Fruit fly (Drosophila melanogaster) whole organism, embryonic: ENCODE data around the gene Mrm2.
A peak's percentile ranks its signal among the peaks of the same experiment; 100 is the strongest.

ENCODE experiments used
- Bdp1 ChIP-seq: fragments of 200-800 bp; sonication (Bioruptor generic); optimal IDR thresholded peaks from 3 replicates; lab custom pipeline; 2016; ENCODE audit warnings: missing biosample characterization, missing genetic modification characterization
- CG10267 ChIP-seq: fragments of 200-800 bp; sonication (Bioruptor generic); optimal IDR thresholded peaks from 2 replicates; lab custom pipeline; 2018; ENCODE audit warnings: missing biosample characterization, mild to moderate bottlenecking, missing genetic modification characterization, moderate library complexity
- CG10543 ChIP-seq: fragments of 200-800 bp; sonication (Bioruptor generic); optimal IDR thresholded peaks from 3 replicates; lab custom pipeline; 2017; ENCODE audit warnings: missing biosample characterization, mild to moderate bottlenecking, missing genetic modification characterization, moderate library complexity
- CG11093 ChIP-seq: fragments of 200-800 bp; sonication (Bioruptor generic); IDR thresholded peaks from 3 replicates; pipeline ENCODE4 v1.3.6; 2022; ENCODE audit warnings: missing biosample characterization, missing genetic modification characterization
- CG12104 ChIP-seq: fragments of 200-800 bp; sonication (Bioruptor generic); optimal IDR thresholded peaks from 3 replicates; lab custom pipeline; 2016; ENCODE audit warnings: missing biosample characterization, missing genetic modification characterization
- CG12155 ChIP-seq: fragments of 200-800 bp; sonication (Bioruptor generic); optimal IDR thresholded peaks from 3 replicates; lab custom pipeline; 2016; ENCODE audit warnings: missing biosample characterization, missing genetic modification characterization
- CG12942 ChIP-seq: fragments of 200-800 bp; sonication (Bioruptor generic); optimal IDR thresholded peaks from 3 replicates; lab custom pipeline; 2016; ENCODE audit warnings: missing biosample characterization, missing genetic modification characterization
- CG14050 ChIP-seq: fragments of 200-800 bp; sonication (Bioruptor generic); IDR thresholded peaks from 3 replicates; pipeline ENCODE4 v1.3.6; 2022; ENCODE audit warnings: missing biosample characterization, missing genetic modification characterization
- CG14667 ChIP-seq: fragments of 200-800 bp; sonication (Bioruptor generic); IDR thresholded peaks from 2 replicates; pipeline ENCODE4 v1.3.6; 2022; ENCODE audit warnings: missing biosample characterization, missing genetic modification characterization
- CG15479 ChIP-seq: fragments of 200-800 bp; sonication (Bioruptor generic); optimal IDR thresholded peaks from 3 replicates; lab custom pipeline; 2019; ENCODE audit warnings: missing biosample characterization, mild to moderate bottlenecking, missing genetic modification characterization, moderate library complexity
- CG1832 ChIP-seq: fragments of 200-800 bp; sonication (Bioruptor generic); optimal IDR thresholded peaks from 2 replicates; lab custom pipeline; 2017; ENCODE audit warnings: missing biosample characterization, mild to moderate bottlenecking, missing genetic modification characterization, inconsistent platforms
- CG30403 ChIP-seq: fragments of 200-800 bp; sonication (Bioruptor generic); optimal IDR thresholded peaks from 3 replicates; lab custom pipeline; 2016; ENCODE audit warnings: missing biosample characterization, missing genetic modification characterization
- CG4707 ChIP-seq: fragments of 200-800 bp; sonication (Bioruptor generic); optimal IDR thresholded peaks from 2 replicates; lab custom pipeline; 2018; ENCODE audit warnings: missing biosample characterization, mild to moderate bottlenecking, missing genetic modification characterization, moderate library complexity
- CG5245 ChIP-seq: fragments of 200-800 bp; sonication (Bioruptor generic); optimal IDR thresholded peaks from 3 replicates; lab custom pipeline; 2016; ENCODE audit warnings: missing biosample characterization, missing genetic modification characterization
- CG6175 ChIP-seq: fragments of 200-800 bp; sonication (Bioruptor generic); IDR thresholded peaks from 3 replicates; pipeline ENCODE4 v1.3.6; 2022; ENCODE audit warnings: missing biosample characterization, missing genetic modification characterization
- CG6683 ChIP-seq: fragments of 200-800 bp; sonication (Bioruptor generic); optimal IDR thresholded peaks from 2 replicates; lab custom pipeline; 2017; ENCODE audit warnings: missing biosample characterization, mild to moderate bottlenecking, missing genetic modification characterization, missing genetic modification reagents
- CG9609 ChIP-seq: fragments of 200-800 bp; sonication (Bioruptor generic); optimal IDR thresholded peaks from 3 replicates; lab custom pipeline; 2016; ENCODE audit warnings: missing biosample characterization, missing genetic modification characterization
- CkIIα-i1 ChIP-seq: fragments of 200-800 bp; sonication (Bioruptor generic); IDR thresholded peaks from 2 replicates; pipeline ENCODE4 v1.3.6; 2022; ENCODE audit warnings: missing biosample characterization, missing genetic modification characterization
- Dad ChIP-seq: fragments of 200-800 bp; sonication (Bioruptor generic); optimal IDR thresholded peaks from 3 replicates; lab custom pipeline; 2016; ENCODE audit warnings: missing biosample characterization, missing genetic modification characterization
- Dll ChIP-seq: fragments of 200-800 bp; sonication (Bioruptor generic); IDR thresholded peaks from 4 replicates; pipeline ENCODE4 v1.3.6; 2022; ENCODE audit warnings: missing biosample characterization, missing genetic modification characterization; ENCODE audit not compliant: partially characterized antibody
- Fer1 ChIP-seq: fragments of 200-800 bp; sonication (Bioruptor generic); optimal IDR thresholded peaks from 2 replicates; lab custom pipeline; 2017; ENCODE audit warnings: missing biosample characterization, mild to moderate bottlenecking, missing genetic modification characterization
- HLH3B ChIP-seq: fragments of 200-800 bp; sonication (Bioruptor generic); IDR thresholded peaks from 2 replicates; pipeline ENCODE4 v1.3.6; 2022; ENCODE audit warnings: missing biosample characterization, missing genetic modification characterization
- Hmr ChIP-seq: fragments of 200-800 bp; sonication (Bioruptor generic); optimal IDR thresholded peaks from 3 replicates; lab custom pipeline; 2017; ENCODE audit warnings: mild to moderate bottlenecking, missing biosample characterization, missing genetic modification reagents, missing genetic modification characterization
- Hmx ChIP-seq: fragments of 200-800 bp; sonication (Bioruptor generic); optimal IDR thresholded peaks from 2 replicates; lab custom pipeline; 2016; ENCODE audit warnings: missing biosample characterization, missing genetic modification characterization
- Hr3 ChIP-seq: fragments of 200-800 bp; sonication (Bioruptor generic); optimal IDR thresholded peaks from 3 replicates; lab custom pipeline; 2016; ENCODE audit warnings: missing biosample characterization, missing genetic modification characterization
- Neu2 ChIP-seq: fragments of 200-800 bp; sonication (Bioruptor generic); optimal IDR thresholded peaks from 3 replicates; lab custom pipeline; 2016; ENCODE audit warnings: missing biosample characterization, missing genetic modification characterization, borderline replicate concordance
- Nf-YB ChIP-seq: fragments of 200-800 bp; sonication (Bioruptor generic); optimal IDR thresholded peaks from 3 replicates; lab custom pipeline; 2019; ENCODE audit warnings: missing biosample characterization, mild to moderate bottlenecking, missing genetic modification characterization, moderate library complexity
- Opbp ChIP-seq: fragments of 200-800 bp; sonication (Bioruptor generic); IDR thresholded peaks from 3 replicates; pipeline ENCODE4 v1.3.6; 2022; ENCODE audit warnings: missing biosample characterization, missing genetic modification characterization; ENCODE audit not compliant: partially characterized antibody
- Sin3A ChIP-seq: fragments of >200 bp; optimal IDR thresholded peaks from 2 replicates; lab custom pipeline; 2018
- Sry-β ChIP-seq: fragments of 200-800 bp; sonication (Bioruptor generic); optimal IDR thresholded peaks from 2 replicates; lab custom pipeline; 2018; ENCODE audit warnings: missing biosample characterization, mild to moderate bottlenecking, missing genetic modification characterization, moderate library complexity
- abd-A ChIP-seq: fragments of 200-800 bp; sonication (Bioruptor generic); optimal IDR thresholded peaks from 3 replicates; lab custom pipeline; 2019; ENCODE audit warnings: missing biosample characterization, mild to moderate bottlenecking, missing genetic modification characterization, moderate library complexity
- ac ChIP-seq: fragments of 200-800 bp; sonication (Bioruptor generic); optimal IDR thresholded peaks from 3 replicates; lab custom pipeline; 2017; ENCODE audit warnings: missing biosample characterization, mild to moderate bottlenecking, missing genetic modification characterization
- ash1 ChIP-seq: fragments of 200-800 bp; sonication (Bioruptor generic); optimal IDR thresholded peaks from 2 replicates; lab custom pipeline; 2018; ENCODE audit warnings: missing biosample characterization, mild to moderate bottlenecking, missing genetic modification characterization
- bcd ChIP-seq: fragments of 200-800 bp; sonication (Bioruptor generic); optimal IDR thresholded peaks from 2 replicates; lab custom pipeline; 2017; ENCODE audit warnings: missing biosample characterization, mild to moderate bottlenecking, missing genetic modification characterization
- btn ChIP-seq: fragments of 200-800 bp; sonication (Bioruptor generic); optimal IDR thresholded peaks from 2 replicates; lab custom pipeline; 2016; ENCODE audit warnings: missing biosample characterization, missing genetic modification characterization
- chif ChIP-seq, 2 experiments: fragments of 200-800 bp; sonication (Bioruptor generic); optimal IDR thresholded peaks; 3 replicates each; lab custom pipeline; 2016; ENCODE audit warnings: missing biosample characterization in 2 of 2, missing genetic modification characterization in 2 of 2
- emc ChIP-seq: fragments of 200-800 bp; sonication (Bioruptor generic); optimal IDR thresholded peaks from 2 replicates; lab custom pipeline; 2016; ENCODE audit warnings: missing biosample characterization, missing genetic modification characterization
- eve ChIP-seq, 2 experiments: fragments of >200 bp; optimal IDR thresholded peaks; 2 replicates each; lab custom pipeline; 2017; ENCODE audit warnings: missing biosample characterization in 2 of 2, missing genetic modification characterization in 2 of 2
- ewg ChIP-seq: fragments of 200-800 bp; sonication (Bioruptor generic); optimal IDR thresholded peaks from 3 replicates; lab custom pipeline; 2017; ENCODE audit warnings: mild to moderate bottlenecking, missing biosample characterization, missing genetic modification reagents, missing genetic modification characterization
- ftz-f1 ChIP-seq: fragments of 200-800 bp; sonication (Bioruptor generic); optimal IDR thresholded peaks from 2 replicates; lab custom pipeline; 2016; ENCODE audit warnings: missing biosample characterization, missing genetic modification characterization
- gcm ChIP-seq: fragments of 200-800 bp; sonication (Bioruptor generic); optimal IDR thresholded peaks from 2 replicates; lab custom pipeline; 2019; ENCODE audit warnings: missing biosample characterization, mild to moderate bottlenecking, missing genetic modification characterization, moderate library complexity
- h ChIP-seq: fragments of >200 bp; optimal IDR thresholded peaks from 2 replicates; lab custom pipeline; 2017
- ind ChIP-seq: fragments of 200-800 bp; sonication (Bioruptor generic); optimal IDR thresholded peaks from 3 replicates; lab custom pipeline; 2016; ENCODE audit warnings: missing biosample characterization, missing genetic modification characterization
- org-1 ChIP-seq: fragments of 200-800 bp; sonication (Bioruptor generic); optimal IDR thresholded peaks from 2 replicates; lab custom pipeline; 2017; ENCODE audit warnings: missing biosample characterization, missing genetic modification characterization
- pfk ChIP-seq: fragments of 200-800 bp; sonication (Bioruptor generic); optimal IDR thresholded peaks from 2 replicates; lab custom pipeline; 2018; ENCODE audit warnings: missing biosample characterization, mild to moderate bottlenecking, missing genetic modification characterization, moderate library complexity
- pho ChIP-seq: fragments of 200-800 bp; sonication (Bioruptor generic); optimal IDR thresholded peaks from 2 replicates; lab custom pipeline; 2016; ENCODE audit warnings: missing biosample characterization, missing genetic modification characterization
- shn ChIP-seq: fragments of 200-800 bp; sonication (Bioruptor generic); optimal IDR thresholded peaks from 3 replicates; lab custom pipeline; 2016; ENCODE audit warnings: missing biosample characterization, missing genetic modification characterization
- ssp ChIP-seq: fragments of 200-800 bp; sonication (Bioruptor generic); IDR thresholded peaks from 2 replicates; pipeline ENCODE4 v1.3.6; 2022; ENCODE audit warnings: missing biosample characterization, missing genetic modification characterization
- tin ChIP-seq: fragments of 200-800 bp; sonication (Bioruptor generic); optimal IDR thresholded peaks from 3 replicates; lab custom pipeline; 2016; ENCODE audit warnings: missing biosample characterization, missing genetic modification characterization
- wek ChIP-seq: fragments of 200-800 bp; sonication (Bioruptor generic); optimal IDR thresholded peaks from 3 replicates; lab custom pipeline; 2018; ENCODE audit warnings: missing biosample characterization, mild to moderate bottlenecking, missing genetic modification characterization, moderate library complexity
- zen2 ChIP-seq: fragments of 200-800 bp; sonication (Bioruptor generic); IDR thresholded peaks from 3 replicates; pipeline ENCODE4 v1.3.6; 2022; ENCODE audit warnings: missing biosample characterization, missing genetic modification characterization; ENCODE audit not compliant: partially characterized antibody

The Mrm2 gene

DNA sequence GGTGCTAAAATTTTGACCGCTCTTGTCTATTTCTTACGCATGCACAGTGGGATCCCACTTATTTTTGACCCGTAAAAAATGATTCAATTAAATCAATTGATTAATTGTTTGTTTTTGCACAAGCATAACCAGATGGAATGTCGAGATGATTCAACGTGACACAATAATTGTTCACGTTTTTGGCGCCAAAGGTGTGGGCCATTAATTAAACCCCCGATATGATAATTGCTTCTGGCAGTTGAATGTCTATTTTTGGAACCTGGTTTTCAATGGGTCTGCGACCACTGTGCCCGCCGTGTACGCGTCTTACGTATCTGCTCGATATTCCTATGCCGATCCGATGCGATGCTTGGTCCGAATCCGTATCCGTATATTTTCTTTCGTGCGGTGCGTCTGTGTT, 30.6 kb downstream of the Mrm2 start (continued):
- peak; percentile 38; the same call in 1 of the 3 replicates for TF ChIP-seq CG14050
- peak; percentile 14 for TF ChIP-seq pho (GFP tag; lab: Kevin White, UChicago)
- TF ChIP-seq CG12104 (GFP tag; lab: Kevin White, UChicago): peak; percentile 34
- no peak for TF ChIP-seq CG1832 (GFP tag; lab: Kevin White, UChicago)
- TF ChIP-seq HLH3B (GFP tag; lab: Robert Waterston, UW): peak; percentile 52; the same call in 1 of the 2 replicates
- peak; percentile 56 for TF ChIP-seq CG5245
- no peak for TF ChIP-seq pfk
- TF ChIP-seq shn (GFP tag; lab: Kevin White, UChicago): peak; percentile 75
- TF ChIP-seq CkIIα-i1 (GFP tag; lab: Robert Waterston, UW): no peak
- peak; percentile 55 for TF ChIP-seq gcm (GFP tag; lab: Kevin White, UChicago)
- TF ChIP-seq bcd (GFP tag; lab: Kevin White, UChicago): peak; percentile 68
- TF ChIP-seq CG6175 (GFP tag; lab: Robert Waterston, UW): peak; percentile 11; the same call in 1 of the 3 replicates
- no peak for TF ChIP-seq abd-A
- peak; percentile 11 for TF ChIP-seq CG6683
- TF ChIP-seq wek (GFP tag; lab: Kevin White, UChicago): peak; percentile 66
- no peak for TF ChIP-seq CG15479 (GFP tag; lab: Kevin White, UChicago)
- TF ChIP-seq Opbp: no peak
- no peak for TF ChIP-seq Hmx
- peak; percentile 71 for TF ChIP-seq CG9609 (GFP tag; lab: Kevin White, UChicago)
- TF ChIP-seq Hmr (GFP tag; lab: Kevin White, UChicago): no peak
- no peak for TF ChIP-seq Sin3A
- TF ChIP-seq emc (GFP tag; lab: Kevin White, UChicago): peak; percentile 58
- peak; percentile 57 for TF ChIP-seq ssp (GFP tag; lab: Robert Waterston, UW)
- peak; percentile 12 for TF ChIP-seq Bdp1 (GFP tag; lab: Kevin White, UChicago)
- TF ChIP-seq org-1 (GFP tag; lab: Kevin White, UChicago): peak; percentile 69
- no peak for TF ChIP-seq ewg (GFP tag; lab: Kevin White, UChicago)
- TF ChIP-seq tin (GFP tag; lab: Kevin White, UChicago): peak; percentile 74
- TF ChIP-seq Dad (GFP tag; lab: Kevin White, UChicago): peak; percentile 71
- peak; percentile 35 to 52 for TF ChIP-seq chif (GFP tag; optimal IDR thresholded peaks at IDR 0.05; lab: Kevin White, UChicago)
- TF ChIP-seq zen2 (GFP tag; lab: Robert Waterston, UW): peak; percentile 33; the same call in 1 of the 3 replicates
- TF ChIP-seq CG10267: peak; percentile 56
- no peak for TF ChIP-seq eve (GFP tag; optimal IDR thresholded peaks at IDR 0.05; lab: Kevin White, UChicago)
- peak; percentile 49 for TF ChIP-seq CG12155 (GFP tag; lab: Kevin White, UChicago)
- peak; percentile 57; the same call in 2 of the 3 replicates for TF ChIP-seq CG11093 (GFP tag; lab: Robert Waterston, UW)
- TF ChIP-seq h: no peak
- TF ChIP-seq CG14667 (GFP tag; lab: Robert Waterston, UW): peak; percentile 66
- TF ChIP-seq Nf-YB (GFP tag; lab: Kevin White, UChicago): no peak
- TF ChIP-seq CG10543 (GFP tag; lab: Kevin White, UChicago): peak; percentile 77
- TF ChIP-seq ash1 (GFP tag; lab: Kevin White, UChicago): no peak
- TF ChIP-seq ftz-f1 (GFP tag; lab: Kevin White, UChicago): no peak
- peak; percentile 51 for TF ChIP-seq btn
- 0 out of 4 replicates have a peak, but pooled peaks have one; percentile 20 for TF ChIP-seq Dll
- TF ChIP-seq ind: peak; percentile 80
- peak; percentile 7 for TF ChIP-seq ac (GFP tag; lab: Kevin White, UChicago)
- peak; percentile 23 for TF ChIP-seq Hr3 (GFP tag; lab: Kevin White, UChicago)
- TF ChIP-seq CG30403 (GFP tag; lab: Kevin White, UChicago): peak; percentile 66
- peak; percentile 46 for TF ChIP-seq CG4707 (GFP tag; lab: Kevin White, UChicago)
- TF ChIP-seq Fer1 (GFP tag; lab: Kevin White, UChicago): peak; percentile 80
- TF ChIP-seq CG12942 (GFP tag; lab: Kevin White, UChicago): peak; percentile 32
- TF ChIP-seq Sry-β (GFP tag; lab: Kevin White, UChicago): peak; percentile 8
- peak; percentile 31 for TF ChIP-seq Neu2 (GFP tag; lab: Kevin White, UChicago)
